Worm (Caenorhabditis elegans) whole organism, young adult: ENCODE data around the gene ZK6.8.

ENCODE experiments used
- B0019.2 ChIP-seq: fragments of 200-800 bp; sonication (Bioruptor generic); conservative IDR thresholded peaks from 2 replicates; pipeline ENCODE4 v1.3.6; 2022; ENCODE audit warnings: missing genetic modification reagents, missing genetic modification characterization, missing compliant biosample characterization
- B0261.1 ChIP-seq: sonication (generic microtip); optimal IDR thresholded peaks from 2 replicates; lab custom pipeline; 2016; ENCODE audit warnings: mild to moderate bottlenecking, missing genetic modification characterization, moderate library complexity, missing compliant biosample characterization
- B0336.3 ChIP-seq: fragments of 200-800 bp; sonication (Bioruptor generic); IDR thresholded peaks from 2 replicates; pipeline ENCODE4 v1.3.6; 2022; ENCODE audit warnings: missing genetic modification characterization, missing compliant biosample characterization
- F23B12.7 ChIP-seq: sonication (generic microtip); optimal IDR thresholded peaks from 2 replicates; lab custom pipeline; 2017; ENCODE audit warnings: missing genetic modification characterization, mild to moderate bottlenecking, missing compliant biosample characterization, antibody characterized with exemption, moderate library complexity; ENCODE audit not compliant: insufficient read depth
- F49E8.2 ChIP-seq: sonication (generic microtip); optimal IDR thresholded peaks from 3 replicates; lab custom pipeline; 2017; ENCODE audit warnings: missing genetic modification characterization, mild to moderate bottlenecking, missing compliant biosample characterization, antibody characterized with exemption, moderate library complexity; ENCODE audit not compliant: insufficient read depth
- F57A8.1 ChIP-seq: fragments of 200-800 bp; sonication (Bioruptor generic); optimal IDR thresholded peaks from 2 replicates; lab custom pipeline; 2018; ENCODE audit warnings: mild to moderate bottlenecking, missing genetic modification characterization, moderate library complexity, missing compliant biosample characterization
- Y53G8AR.9 ChIP-seq: fragments of 200-800 bp; sonication (Bioruptor generic); conservative IDR thresholded peaks from 2 replicates; pipeline ENCODE4 v1.3.6; 2022; ENCODE audit warnings: missing genetic modification reagents, missing genetic modification characterization, missing compliant biosample characterization
- aptf-2 ChIP-seq: fragments of 200-800 bp; sonication (Bioruptor generic); conservative IDR thresholded peaks from 2 replicates; pipeline ENCODE4 v1.3.6; 2022; ENCODE audit warnings: missing genetic modification reagents, missing genetic modification characterization, missing compliant biosample characterization
- aptf-3 ChIP-seq: fragments of 200-800 bp; sonication (Bioruptor generic); IDR thresholded peaks from 2 replicates; pipeline ENCODE4 v1.3.6; 2022; ENCODE audit warnings: missing genetic modification characterization, missing compliant biosample characterization
- attf-5 ChIP-seq: fragments of 200-800 bp; sonication (Bioruptor generic); optimal IDR thresholded peaks from 2 replicates; lab custom pipeline; 2018; ENCODE audit warnings: mild to moderate bottlenecking, missing genetic modification characterization, missing compliant biosample characterization
- attf-6 ChIP-seq: fragments of 200-800 bp; sonication (Bioruptor generic); IDR thresholded peaks from 2 replicates; pipeline ENCODE4 v1.3.6; 2022; ENCODE audit warnings: missing genetic modification reagents, missing genetic modification characterization, missing compliant biosample characterization
- ccch-3 ChIP-seq: fragments of 200-800 bp; sonication (Bioruptor generic); optimal IDR thresholded peaks from 2 replicates; lab custom pipeline; 2018; ENCODE audit warnings: mild to moderate bottlenecking, missing genetic modification characterization, missing compliant biosample characterization
- cebp-2 ChIP-seq: fragments of 200-800 bp; sonication (Bioruptor generic); IDR thresholded peaks from 2 replicates; pipeline ENCODE4 v1.3.6; 2022; ENCODE audit warnings: missing genetic modification characterization, missing compliant biosample characterization
- ceh-27 ChIP-seq: fragments of 200-800 bp; sonication (Bioruptor generic); optimal IDR thresholded peaks from 2 replicates; lab custom pipeline; 2018; ENCODE audit warnings: mild to moderate bottlenecking, missing genetic modification characterization, moderate library complexity, missing compliant biosample characterization
- die-1 ChIP-seq: sonication (generic microtip); optimal IDR thresholded peaks from 2 replicates; lab custom pipeline; 2016; ENCODE audit warnings: missing genotype, mild to moderate bottlenecking, missing genetic modification characterization, missing compliant biosample characterization
- dpff-1 ChIP-seq: sonication (generic microtip); optimal IDR thresholded peaks from 2 replicates; lab custom pipeline; 2017; ENCODE audit warnings: mild to moderate bottlenecking, missing genetic modification characterization, missing compliant biosample characterization
- egl-18 ChIP-seq: fragments of 200-800 bp; sonication (Bioruptor generic); IDR thresholded peaks from 2 replicates; pipeline ENCODE4 v1.3.6; 2022; ENCODE audit warnings: missing genetic modification reagents, missing genetic modification characterization, missing compliant biosample characterization
- egrh-3 ChIP-seq: fragments of 200-800 bp; sonication (Bioruptor generic); IDR thresholded peaks from 2 replicates; pipeline ENCODE4 v1.3.6; 2022; ENCODE audit warnings: missing genetic modification reagents, missing genetic modification characterization, missing compliant biosample characterization
- him-1 ChIP-seq: sonication (generic microtip); optimal IDR thresholded peaks from 2 replicates; lab custom pipeline; 2016; ENCODE audit warnings: missing genotype, missing genetic modification reagents, missing genetic modification characterization, missing compliant biosample characterization
- let-526 ChIP-seq: fragments of 200-800 bp; sonication (Bioruptor generic); IDR thresholded peaks from 2 replicates; pipeline ENCODE4 v1.3.6; 2022; ENCODE audit warnings: missing genetic modification reagents, missing genetic modification characterization, missing compliant biosample characterization
- lin-35 ChIP-seq, 3 experiments: fragments of 150-350 bp in 2 of 3; sonication (generic microtip) in 1 of 3; optimal IDR thresholded peaks; 2 replicates each; lab custom pipeline; 2014 to 2018; ENCODE audit warnings: missing biosample characterization in 3 of 3, missing genetic modification characterization in 3 of 3, missing genetic modification reagents in 3 of 3
- madf-10 ChIP-seq: sonication (generic microtip); optimal IDR thresholded peaks from 2 replicates; lab custom pipeline; 2016; ENCODE audit warnings: mild to moderate bottlenecking, missing genetic modification characterization, missing compliant biosample characterization
- madf-8 ChIP-seq: fragments of 200-800 bp; sonication (Bioruptor generic); conservative IDR thresholded peaks from 2 replicates; pipeline ENCODE4 v1.3.6; 2022; ENCODE audit warnings: missing genetic modification reagents, missing genetic modification characterization, missing compliant biosample characterization
- mcd-1 ChIP-seq: fragments of 200-800 bp; sonication (Bioruptor generic); IDR thresholded peaks from 2 replicates; pipeline ENCODE4 v1.3.6; 2022; ENCODE audit warnings: missing genetic modification reagents, missing genetic modification characterization, missing compliant biosample characterization
- mel-28 ChIP-seq: sonication (generic microtip); optimal IDR thresholded peaks from 2 replicates; lab custom pipeline; 2016; ENCODE audit warnings: borderline replicate concordance, mild to moderate bottlenecking, missing genetic modification characterization, missing compliant biosample characterization
- nfyb-1 ChIP-seq: fragments of 200-800 bp; sonication (Bioruptor generic); IDR thresholded peaks from 2 replicates; pipeline ENCODE4 v1.3.6; 2022; ENCODE audit warnings: missing genetic modification reagents, missing genetic modification characterization, missing compliant biosample characterization
- nhr-80 ChIP-seq: sonication (generic microtip); optimal IDR thresholded peaks from 2 replicates; lab custom pipeline; 2016; ENCODE audit warnings: missing genetic modification characterization, missing compliant biosample characterization
- rcor-1 ChIP-seq: fragments of 200-800 bp; sonication (Bioruptor generic); IDR thresholded peaks from 2 replicates; pipeline ENCODE4 v1.3.6; 2022; ENCODE audit warnings: missing genetic modification reagents, missing genetic modification characterization, missing compliant biosample characterization
- rec-8 ChIP-seq, 2 experiments: sonication (generic microtip); optimal IDR thresholded peaks; 2 replicates each; lab custom pipeline; 2016; ENCODE audit warnings: mild to moderate bottlenecking in 2 of 2, missing genetic modification characterization in 2 of 2, missing genetic modification reagents in 2 of 2, missing genotype in 2 of 2, missing biosample characterization in 1 of 2, missing compliant biosample characterization in 1 of 2, moderate library complexity in 1 of 2
- rpc-1 ChIP-seq, 2 experiments: fragments of 150-350 bp in 1 of 2; sonication (generic microtip) in 1 of 2; optimal IDR thresholded peaks; 2 replicates each; lab custom pipeline; 2014 to 2018; ENCODE audit warnings: missing biosample characterization in 1 of 2, missing genetic modification characterization in 1 of 2, missing genetic modification reagents in 1 of 2, missing genotype in 1 of 2
- sdz-38 ChIP-seq: sonication (generic microtip); optimal IDR thresholded peaks from 2 replicates; lab custom pipeline; 2016; ENCODE audit warnings: missing genotype, missing genetic modification characterization, missing compliant biosample characterization
- snpc-1.1 ChIP-seq: sonication (generic microtip); optimal IDR thresholded peaks from 2 replicates; lab custom pipeline; 2017; ENCODE audit warnings: missing genetic modification characterization, mild to moderate bottlenecking, missing compliant biosample characterization, antibody characterized with exemption, moderate library complexity, missing genotype, missing genetic modification reagents; ENCODE audit not compliant: insufficient read depth
- tbp1 ChIP-seq: fragments of 200-800 bp; sonication (Bioruptor generic); optimal IDR thresholded peaks from 2 replicates; lab custom pipeline; 2018; ENCODE audit warnings: mild to moderate bottlenecking, missing genetic modification characterization, missing compliant biosample characterization
- tbx-9 ChIP-seq: sonication (generic microtip); optimal IDR thresholded peaks from 2 replicates; lab custom pipeline; 2016; ENCODE audit warnings: borderline replicate concordance, missing genetic modification characterization, inconsistent platforms, missing compliant biosample characterization
- zfh-2 ChIP-seq: fragments of 200-800 bp; sonication (Bioruptor generic); conservative IDR thresholded peaks from 2 replicates; pipeline ENCODE4 v1.3.6; 2022; ENCODE audit warnings: missing genetic modification reagents, missing genetic modification characterization, missing compliant biosample characterization
- ztf-25 ChIP-seq: fragments of 200-800 bp; sonication (Bioruptor generic); IDR thresholded peaks from 2 replicates; pipeline ENCODE4 v1.3.6; 2022; ENCODE audit warnings: missing genetic modification reagents, missing genetic modification characterization, missing compliant biosample characterization
- ztf-26 ChIP-seq: sonication (generic microtip); optimal IDR thresholded peaks from 2 replicates; lab custom pipeline; 2017; ENCODE audit warnings: missing genetic modification characterization, missing compliant biosample characterization

Gene ZK6.8

ce11 chrV:336350-336749 is 45.4 kb upstream of the ZK6.8 start, which contains the start of gene dmd-8:
TSS of gene dmd-8 (minus strand) at chrV:336450.
- TF ChIP-seq attf-5 (GFP tag; lab: Kevin White, UChicago), result no peak
- TF ChIP-seq ceh-27 (GFP tag; lab: Kevin White, UChicago), result no peak
- TF ChIP-seq rec-8 (tag; optimal IDR thresholded peaks at IDR 0.05; lab: Kevin White, UChicago), result no peak
- TF ChIP-seq mel-28 (tag; lab: Kevin White, UChicago), result no peak
- TF ChIP-seq aptf-3 (GFP tag; lab: Robert Waterston, UW), result no peak

ce11 chrV:342346-342745 is 39.4 kb upstream of the ZK6.8 start:
- TF ChIP-seq nhr-80 (tag; lab: Kevin White, UChicago), result peak; percentile 25
- TF ChIP-seq ztf-26, result no peak
- TF ChIP-seq ztf-25, result no peak
- peak; percentile 64 for TF ChIP-seq zfh-2 (GFP tag; lab: Robert Waterston, UW)
- peak; percentile 31; the same call in 1 of the 2 replicates for TF ChIP-seq egrh-3 (GFP tag; lab: Robert Waterston, UW)

- 0 out of 2 replicates have a peak, but pooled peaks have one; percentile 31 for TF ChIP-seq egl-18 (GFP tag; lab: Robert Waterston, UW)
- no peak for TF ChIP-seq B0336.3
Observed at ce11 chrV:343128-343527, 38.6 kb upstream of the ZK6.8 start, which contains the start of gene wago-10. TSS of gene wago-10 (plus strand) at chrV:343428.

ce11 chrV:343546-343945 is 38.2 kb upstream of the ZK6.8 start:
- TF ChIP-seq rpc-1 (optimal IDR thresholded peaks at IDR 0.05; lab: Kevin White, UChicago), result no peak
- no peak for TF ChIP-seq rpc-1 (tag; optimal IDR thresholded peaks at IDR 0.05; lab: Kevin White, UChicago)
- TF ChIP-seq rcor-1 (GFP tag; lab: Robert Waterston, UW), result no peak
- no peak for TF ChIP-seq Y53G8AR.9 (GFP tag; lab: Robert Waterston, UW)
- no peak for TF ChIP-seq F57A8.1 (GFP tag; lab: Kevin White, UChicago)
- TF ChIP-seq madf-8 (GFP tag; lab: Robert Waterston, UW), result no peak
- TF ChIP-seq B0019.2 (GFP tag; lab: Robert Waterston, UW), result no peak

ce11 chrV:346005-346404 is 35.7 kb upstream of the ZK6.8 start:
- TF ChIP-seq cebp-2 (GFP tag; lab: Robert Waterston, UW), result no peak
- TF ChIP-seq die-1, result no peak
- TF ChIP-seq tbx-9 (tag; lab: Kevin White, UChicago), result no peak
- TF ChIP-seq tbp1 (GFP tag; lab: Kevin White, UChicago), result no peak

ce11 chrV:347561-348345 is 34.0 kb upstream of the ZK6.8 start:
- no peak for TF ChIP-seq sdz-38 (tag; lab: Kevin White, UChicago)
- TF ChIP-seq snpc-1.1 (tag; lab: Kevin White, UChicago), result no peak
- TF ChIP-seq cebp-2 (GFP tag; lab: Robert Waterston, UW), result no peak
- no peak for TF ChIP-seq ceh-27 (GFP tag; lab: Kevin White, UChicago)
- no peak for TF ChIP-seq B0261.1 (tag; lab: Kevin White, UChicago)
- no peak for TF ChIP-seq Y53G8AR.9 (GFP tag; lab: Robert Waterston, UW)
- TF ChIP-seq aptf-3 (GFP tag; lab: Robert Waterston, UW), result no peak
- no peak for TF ChIP-seq ccch-3 (GFP tag; lab: Kevin White, UChicago)
- TF ChIP-seq let-526, result no peak
- no peak for TF ChIP-seq lin-35 (GFP tag; optimal IDR thresholded peaks at IDR 0.05; lab: Kevin White, UChicago)
- no peak for TF ChIP-seq F23B12.7
- no peak for TF ChIP-seq dpff-1 (tag; lab: Kevin White, UChicago)
- no peak for TF ChIP-seq aptf-2 (GFP tag; lab: Robert Waterston, UW)
- peak; percentile 63; the same call in 1 of the 2 replicates for TF ChIP-seq mcd-1 (GFP tag; lab: Robert Waterston, UW)
- TF ChIP-seq nfyb-1, result no peak
- TF ChIP-seq F49E8.2 (tag; lab: Kevin White, UChicago), result no peak
- no peak for TF ChIP-seq madf-10 (tag; lab: Kevin White, UChicago)
- no peak for TF ChIP-seq attf-6
- no peak for TF ChIP-seq him-1
